Worm (Caenorhabditis elegans) whole organism, L4 larva: Measurements from ENCODE around the gene srh-222.
A peak's percentile ranks its signal among the peaks of the same experiment; 100 is the strongest.

Source experiments
- D1046.2 ChIP-seq: fragments of 200-800 bp; sonication (Bioruptor generic); IDR thresholded peaks from 2 replicates; pipeline ENCODE4 v1.3.6; 2022; ENCODE audit warnings: missing genetic modification characterization, missing compliant biosample characterization
- F37D6.2 ChIP-seq: sonication (generic microtip); optimal IDR thresholded peaks from 2 replicates; lab custom pipeline; 2016; ENCODE audit warnings: mild to moderate bottlenecking, missing genetic modification characterization, missing compliant biosample characterization
- T20F7.1 ChIP-seq: fragments of 200-800 bp; sonication (Bioruptor generic); optimal IDR thresholded peaks from 2 replicates; lab custom pipeline; 2018; ENCODE audit warnings: mild to moderate bottlenecking, missing genetic modification characterization, missing compliant biosample characterization
- Y105C5A.15 ChIP-seq: fragments of 200-800 bp; sonication (Bioruptor generic); IDR thresholded peaks from 2 replicates; pipeline ENCODE4 v1.3.6; 2022; ENCODE audit warnings: missing genetic modification characterization, missing compliant biosample characterization
- aha-1 ChIP-seq: fragments of 150-350 bp; peaks from one replicate; lab custom pipeline; 2014; ENCODE audit warnings: missing biosample characterization, missing genetic modification characterization
- aly-2 ChIP-seq: sonication (generic microtip); optimal IDR thresholded peaks from 2 replicates; lab custom pipeline; 2018; ENCODE audit warnings: missing biosample characterization, missing genetic modification characterization
- ceh-20 ChIP-seq: fragments of 200-800 bp; sonication (Bioruptor generic); IDR thresholded peaks from 2 replicates; pipeline ENCODE4 v1.3.6; 2022; ENCODE audit warnings: missing genetic modification reagents, missing genetic modification characterization, missing compliant biosample characterization
- ceh-28 ChIP-seq: fragments of 150-350 bp; optimal IDR thresholded peaks from 2 replicates; lab custom pipeline; 2014; ENCODE audit warnings: missing biosample characterization, missing genetic modification reagents, missing genetic modification characterization
- ceh-62 ChIP-seq: sonication (generic microtip); optimal IDR thresholded peaks from 2 replicates; lab custom pipeline; 2017; ENCODE audit warnings: missing biosample characterization, missing genetic modification characterization
- ceh-82 ChIP-seq: sonication (generic microtip); optimal IDR thresholded peaks from 2 replicates; lab custom pipeline; 2017; ENCODE audit warnings: missing biosample characterization, missing genetic modification characterization
- cey-2 ChIP-seq: sonication (generic microtip); optimal IDR thresholded peaks from 3 replicates; lab custom pipeline; 2017; ENCODE audit warnings: missing genetic modification characterization, mild to moderate bottlenecking, missing compliant biosample characterization, antibody characterized with exemption, borderline replicate concordance; ENCODE audit not compliant: insufficient read depth
- ctbp-1 ChIP-seq: fragments of 200-800 bp; sonication (Bioruptor generic); IDR thresholded peaks from 2 replicates; pipeline ENCODE4 v1.3.6; 2022; ENCODE audit warnings: missing genetic modification reagents, missing genetic modification characterization, missing compliant biosample characterization
- daf-12 ChIP-seq: fragments of 150-350 bp; optimal IDR thresholded peaks from 2 replicates; lab custom pipeline; 2014; ENCODE audit warnings: missing biosample characterization, missing genetic modification reagents, missing genetic modification characterization
- daf-16 ChIP-seq, 3 experiments: sonication (generic microtip); optimal IDR thresholded peaks; 2 replicates each; lab custom pipeline; 2016 to 2017; ENCODE audit warnings: missing genetic modification characterization in 3 of 3, missing genetic modification reagents in 3 of 3, mild to moderate bottlenecking in 2 of 3, missing compliant biosample characterization in 2 of 3, missing biosample characterization in 1 of 3, moderate library complexity in 1 of 3
- daf-19 ChIP-seq: fragments of 200-800 bp; sonication (Bioruptor generic); conservative IDR thresholded peaks from 2 replicates; pipeline ENCODE4 v1.3.6; 2022; ENCODE audit warnings: missing genetic modification characterization, missing compliant biosample characterization
- dmd-6 ChIP-seq: fragments of 200-800 bp; sonication (Bioruptor generic); IDR thresholded peaks from 2 replicates; pipeline ENCODE4 v1.3.6; 2022; ENCODE audit warnings: missing genetic modification reagents, missing genetic modification characterization, missing compliant biosample characterization
- dmd-9 ChIP-seq: fragments of 200-800 bp; sonication (Bioruptor generic); IDR thresholded peaks from 2 replicates; pipeline ENCODE4 v1.3.6; 2022; ENCODE audit warnings: missing genetic modification reagents, missing genetic modification characterization, missing compliant biosample characterization
- duxl-1 ChIP-seq: sonication (generic microtip); optimal IDR thresholded peaks from 2 replicates; lab custom pipeline; 2016; ENCODE audit warnings: mild to moderate bottlenecking, missing genetic modification characterization, moderate library complexity, missing compliant biosample characterization; ENCODE audit not compliant: poor library complexity
- dve-1 ChIP-seq: sonication (generic microtip); optimal IDR thresholded peaks from 2 replicates; lab custom pipeline; 2017; ENCODE audit warnings: antibody characterized with exemption, mild to moderate bottlenecking, missing genetic modification characterization, missing compliant biosample characterization; ENCODE audit not compliant: insufficient read depth
- gei-8 ChIP-seq: fragments of 200-800 bp; sonication (Bioruptor generic); optimal IDR thresholded peaks from 2 replicates; lab custom pipeline; 2018; ENCODE audit warnings: mild to moderate bottlenecking, missing genetic modification characterization, missing compliant biosample characterization
- hif-1 ChIP-seq, 2 experiments: sonication (generic microtip); optimal IDR thresholded peaks; 2 replicates each; lab custom pipeline; 2016 to 2017; ENCODE audit warnings: missing compliant biosample characterization in 2 of 2, missing genetic modification characterization in 2 of 2, missing genetic modification reagents in 2 of 2, missing genotype in 2 of 2, mild to moderate bottlenecking in 1 of 2
- hlh-11 ChIP-seq: fragments of 200-800 bp; sonication (Bioruptor generic); optimal IDR thresholded peaks from 2 replicates; lab custom pipeline; 2018; ENCODE audit warnings: mild to moderate bottlenecking, missing genetic modification characterization, missing compliant biosample characterization
- jun-1 ChIP-seq: fragments of 150-350 bp; optimal IDR thresholded peaks from 2 replicates; lab custom pipeline; 2014; ENCODE audit warnings: missing biosample characterization, missing genetic modification reagents, missing genetic modification characterization
- lim-7 ChIP-seq: fragments of 200-800 bp; sonication (Bioruptor generic); IDR thresholded peaks from 2 replicates; pipeline ENCODE4 v1.3.6; 2022; ENCODE audit warnings: missing genetic modification characterization, missing compliant biosample characterization
- lin-1 ChIP-seq: fragments of 200-800 bp; sonication (Bioruptor generic); IDR thresholded peaks from 2 replicates; pipeline ENCODE4 v1.3.6; 2022; ENCODE audit warnings: missing genetic modification reagents, missing genetic modification characterization, missing compliant biosample characterization
- lin-13 ChIP-seq: fragments of 150-350 bp; optimal IDR thresholded peaks from 2 replicates; lab custom pipeline; 2014; ENCODE audit warnings: missing biosample characterization, missing genetic modification reagents, missing genetic modification characterization
- lin-29 ChIP-seq: fragments of 200-800 bp; sonication (Bioruptor generic); IDR thresholded peaks from 2 replicates; pipeline ENCODE4 v1.3.6; 2022; ENCODE audit warnings: missing genetic modification reagents, missing genetic modification characterization, missing compliant biosample characterization
- lin-39 ChIP-seq: fragments of 150-350 bp; optimal IDR thresholded peaks from 2 replicates; lab custom pipeline; 2014; ENCODE audit warnings: missing biosample characterization, missing genetic modification reagents, missing genetic modification characterization
- lsy-2 ChIP-seq, 2 experiments: fragments of 150-350 bp in 1 of 2; sonication (generic microtip) in 1 of 2; optimal IDR thresholded peaks; 2 replicates each; lab custom pipeline; 2014 to 2017; ENCODE audit warnings: missing biosample characterization in 2 of 2, missing genetic modification characterization in 2 of 2
- mdl-1 ChIP-seq, 2 experiments: fragments of 150-350 bp in 1 of 2; sonication (generic microtip) in 1 of 2; optimal IDR thresholded peaks; 2 replicates each; lab custom pipeline; 2014 to 2017; ENCODE audit warnings: missing biosample characterization in 2 of 2, missing genetic modification characterization in 2 of 2
- mxl-3 ChIP-seq: fragments of 200-800 bp; sonication (Bioruptor generic); optimal IDR thresholded peaks from 2 replicates; lab custom pipeline; 2018; ENCODE audit warnings: mild to moderate bottlenecking, missing genetic modification characterization, missing compliant biosample characterization
- nhr-10 ChIP-seq: fragments of 150-350 bp; optimal IDR thresholded peaks from 2 replicates; lab custom pipeline; 2014; ENCODE audit warnings: missing biosample characterization, missing genetic modification characterization
- nhr-11 ChIP-seq: fragments of 150-350 bp; optimal IDR thresholded peaks from 2 replicates; lab custom pipeline; 2014; ENCODE audit warnings: missing biosample characterization, missing genetic modification characterization
- nhr-237 ChIP-seq: sonication (generic microtip); optimal IDR thresholded peaks from 2 replicates; lab custom pipeline; 2017; ENCODE audit warnings: missing biosample characterization, missing genetic modification characterization
- nhr-28 ChIP-seq: fragments of 150-350 bp; optimal IDR thresholded peaks from 2 replicates; lab custom pipeline; 2014; ENCODE audit warnings: missing biosample characterization, missing genetic modification characterization
- nhr-48 ChIP-seq: sonication (generic microtip); optimal IDR thresholded peaks from 2 replicates; lab custom pipeline; 2016; ENCODE audit warnings: mild to moderate bottlenecking, missing genetic modification characterization, missing compliant biosample characterization
- nhr-77 ChIP-seq: fragments of 150-350 bp; optimal IDR thresholded peaks from 2 replicates; lab custom pipeline; 2014; ENCODE audit warnings: missing biosample characterization, missing genetic modification characterization
- pha-4 ChIP-seq, 2 experiments: fragments of 150-350 bp in 1 of 2; fragments of 200-800 bp in 1 of 2; sonication (Bioruptor generic) in 1 of 2; IDR thresholded peaks in 1 of 2; optimal IDR thresholded peaks in 1 of 2; 2 replicates each; pipeline versions ENCODE4 v1.3.6 to Lab custom; 2014 to 2022; ENCODE audit warnings: missing genetic modification characterization in 2 of 2, missing genetic modification reagents in 2 of 2, missing biosample characterization in 1 of 2, missing compliant biosample characterization in 1 of 2
- php-3 ChIP-seq: fragments of 200-800 bp; sonication (Bioruptor generic); IDR thresholded peaks from 2 replicates; pipeline ENCODE4 v1.3.6; 2022; ENCODE audit warnings: missing genetic modification reagents, missing genetic modification characterization, missing compliant biosample characterization
- pqm-1 ChIP-seq: sonication (generic microtip); optimal IDR thresholded peaks from 2 replicates; lab custom pipeline; 2017; ENCODE audit warnings: missing biosample characterization, missing genetic modification characterization
- snpc-1.2 ChIP-seq: fragments of 200-800 bp; sonication (Bioruptor generic); IDR thresholded peaks from 2 replicates; pipeline ENCODE4 v1.3.6; 2022; ENCODE audit warnings: missing genetic modification reagents, missing genetic modification characterization, missing compliant biosample characterization
- unc-130 ChIP-seq: sonication (generic microtip); optimal IDR thresholded peaks from 2 replicates; lab custom pipeline; 2016; ENCODE audit warnings: missing genetic modification reagents, missing genetic modification characterization, missing compliant biosample characterization
- unc-62 ChIP-seq, 3 experiments: fragments of 150-350 bp in 1 of 3; sonication (generic microtip); optimal IDR thresholded peaks in 2 of 3; peaks in 1 of 3; 1 replicate in 1 of 3; 2 replicates in 2 of 3; lab custom pipeline; 2014 to 2017; ENCODE audit warnings: missing biosample characterization in 3 of 3, missing genetic modification characterization in 3 of 3, missing genetic modification reagents in 3 of 3, missing genotype in 1 of 3
- zag-1 ChIP-seq: fragments of 150-350 bp; optimal IDR thresholded peaks from 2 replicates; lab custom pipeline; 2014; ENCODE audit warnings: missing biosample characterization, missing genetic modification characterization
- zfp-3 ChIP-seq: fragments of 200-800 bp; sonication (Bioruptor generic); conservative IDR thresholded peaks from 2 replicates; pipeline ENCODE4 v1.3.6; 2022; ENCODE audit warnings: missing genetic modification reagents, missing genetic modification characterization, missing compliant biosample characterization

The srh-222 gene

ce11 chrIV:4019836-4020235 is 40.2 kb downstream of the srh-222 start (continued):
- peak; percentile 19 for TF ChIP-seq cey-2 (tag; lab: Kevin White, UChicago)
- TF ChIP-seq lsy-2 (tag; optimal IDR thresholded peaks at IDR 0.05; lab: Kevin White, UChicago), result peak; percentile 66 to 79
- peak; percentile 75 for TF ChIP-seq dmd-6 (GFP tag; lab: Robert Waterston, UW)
- no peak for TF ChIP-seq snpc-1.2
- peak; percentile 81; the same call in 1 of the 2 replicates for TF ChIP-seq ctbp-1 (GFP tag; lab: Robert Waterston, UW)
- TF ChIP-seq zfp-3, result no peak
- no peak for TF ChIP-seq lim-7 (GFP tag; lab: Robert Waterston, UW)
- peak; percentile 46 to 94 for TF ChIP-seq mdl-1 (tag; optimal IDR thresholded peaks at IDR 0.05; lab: Kevin White, UChicago)
- no peak for TF ChIP-seq lin-29 (GFP tag; lab: Robert Waterston, UW)
- no peak for TF ChIP-seq php-3 (GFP tag; lab: Robert Waterston, UW)
- TF ChIP-seq T20F7.1, result no peak
- TF ChIP-seq nhr-77 (tag; lab: Kevin White, UChicago), result peak; percentile 67
- no peak for TF ChIP-seq ceh-62
- TF ChIP-seq Y105C5A.15, result no peak
- no peak for TF ChIP-seq unc-130 (GFP tag; lab: Kevin White, UChicago)
- TF ChIP-seq lin-1 (GFP tag; lab: Robert Waterston, UW), result peak; percentile 24; the same call in 1 of the 2 replicates
- no peak for TF ChIP-seq nhr-237 (tag; lab: Kevin White, UChicago)
- TF ChIP-seq daf-19, result no peak

ce11 chrIV:4021847-4022780 is 42.5 kb downstream of the srh-222 start:
- TF ChIP-seq ceh-82 (tag; lab: Kevin White, UChicago), result no peak
- TF ChIP-seq nhr-48 (tag; lab: Kevin White, UChicago), result no peak
- TF ChIP-seq aha-1 (tag; lab: Kevin White, UChicago), result peak; percentile 50
- TF ChIP-seq lin-39 (tag; lab: Kevin White, UChicago), result no peak
- no peak for TF ChIP-seq dmd-9 (GFP tag; lab: Robert Waterston, UW)
- no peak for TF ChIP-seq zag-1 (tag; lab: Kevin White, UChicago)
- TF ChIP-seq php-3 (GFP tag; lab: Robert Waterston, UW), result peak; percentile 92
- TF ChIP-seq daf-12 (tag; lab: Kevin White, UChicago), result no peak
- no peak for TF ChIP-seq F37D6.2
- peak; percentile 44 for TF ChIP-seq dmd-6 (GFP tag; lab: Robert Waterston, UW)
- no peak for TF ChIP-seq snpc-1.2
- TF ChIP-seq hlh-11 (tag; lab: Kevin White, UChicago), result peak; percentile 33
- TF ChIP-seq aly-2, result no peak
- TF ChIP-seq mdl-1 (tag; optimal IDR thresholded peaks at IDR 0.05; lab: Kevin White, UChicago), result peak; percentile 1 to 34
- TF ChIP-seq daf-16 (GFP tag; optimal IDR thresholded peaks at IDR 0.05; lab: Kevin White, UChicago), result peak in 1 of 2 experiments; percentile 87
- TF ChIP-seq daf-16 (tag; optimal IDR thresholded peaks at IDR 0.05; lab: Kevin White, UChicago), result peak; percentile 79
- TF ChIP-seq nhr-11 (tag; lab: Kevin White, UChicago), result peak; percentile 57
- no peak for TF ChIP-seq pha-4 (GFP tag; IDR thresholded peaks at IDR 0.05; lab: Robert Waterston, UW)
- TF ChIP-seq pha-4 (tag; optimal IDR thresholded peaks at IDR 0.05; lab: Kevin White, UChicago), result peak; percentile 76
- peak; percentile 31 for TF ChIP-seq pqm-1 (tag; lab: Kevin White, UChicago)
- TF ChIP-seq mxl-3 (GFP tag; lab: Kevin White, UChicago), result no peak
- no peak for TF ChIP-seq gei-8
- peak in 1 of 2 experiments; percentile 68 for TF ChIP-seq hif-1 (tag; optimal IDR thresholded peaks at IDR 0.05; lab: Kevin White, UChicago)
- TF ChIP-seq duxl-1 (tag; lab: Kevin White, UChicago), result no peak
- peak; percentile 50 for TF ChIP-seq dve-1 (tag; lab: Kevin White, UChicago)
- TF ChIP-seq ceh-28 (tag; lab: Kevin White, UChicago), result peak; percentile 5
- no peak for TF ChIP-seq lin-13 (GFP tag; lab: Kevin White, UChicago)
- TF ChIP-seq nhr-10 (tag; lab: Kevin White, UChicago), result no peak
- TF ChIP-seq jun-1 (tag; lab: Kevin White, UChicago), result no peak
- no peak for TF ChIP-seq D1046.2 (GFP tag; lab: Robert Waterston, UW)
- TF ChIP-seq ceh-20 (GFP tag; lab: Robert Waterston, UW), result peak; percentile 68; the same call in 1 of the 2 replicates
- TF ChIP-seq lin-1 (GFP tag; lab: Robert Waterston, UW), result no peak
- TF ChIP-seq nhr-77 (tag; lab: Kevin White, UChicago), result peak; percentile 24
- TF ChIP-seq nhr-28 (tag; lab: Kevin White, UChicago), result peak; percentile 71
- TF ChIP-seq unc-62 (GFP tag; optimal IDR thresholded peaks at IDR 0.05 in 1 of 2; lab: Kevin White, UChicago), result peak in 1 of 2 experiments; percentile 81
- no peak for TF ChIP-seq unc-62 (tag; optimal IDR thresholded peaks at IDR 0.05; lab: Kevin White, UChicago)
